Worm (Caenorhabditis elegans) whole organism, young adult: Measurements from ENCODE around the gene elks-1.
"Not testable (repeated sequence)": the region's sequence is repeated elsewhere in the genome, so short reads cannot be mapped to it uniquely, and the experiment has no call there.

ENCODE experiments used
- B0019.2 ChIP-seq: fragments of 200-800 bp; sonication (Bioruptor generic); conservative IDR thresholded peaks from 2 replicates; pipeline ENCODE4 v1.3.6; 2022; ENCODE audit warnings: missing genetic modification reagents, missing genetic modification characterization, missing compliant biosample characterization
- C06A6.2 ChIP-seq: fragments of 200-800 bp; sonication (Bioruptor generic); conservative IDR thresholded peaks from 2 replicates; pipeline ENCODE4 v1.3.6; 2022; ENCODE audit warnings: missing genetic modification characterization, missing compliant biosample characterization
- D2030.7 ChIP-seq: fragments of 200-800 bp; sonication (Bioruptor generic); IDR thresholded peaks from 2 replicates; pipeline ENCODE4 v1.3.6; 2022; ENCODE audit warnings: missing genetic modification reagents, missing genetic modification characterization, missing compliant biosample characterization
- F22D6.2 ChIP-seq: sonication (generic microtip); optimal IDR thresholded peaks from 2 replicates; lab custom pipeline; 2016; ENCODE audit warnings: mild to moderate bottlenecking, missing genetic modification characterization, missing compliant biosample characterization
- F33H1.4 ChIP-seq: fragments of 200-800 bp; sonication (Bioruptor generic); IDR thresholded peaks from 2 replicates; pipeline ENCODE4 v1.3.6; 2022; ENCODE audit warnings: missing genetic modification reagents, missing genetic modification characterization, missing compliant biosample characterization
- F37B4.10 ChIP-seq: fragments of 200-800 bp; sonication (Bioruptor generic); IDR thresholded peaks from 2 replicates; pipeline ENCODE4 v1.3.6; 2022; ENCODE audit warnings: missing genetic modification characterization, missing compliant biosample characterization
- K12H6.12 ChIP-seq: fragments of 200-800 bp; sonication (Bioruptor generic); optimal IDR thresholded peaks from 2 replicates; lab custom pipeline; 2018; ENCODE audit warnings: mild to moderate bottlenecking, missing genetic modification characterization, missing compliant biosample characterization
- Y53F4B.3 ChIP-seq: fragments of 200-800 bp; sonication (Bioruptor generic); IDR thresholded peaks from 2 replicates; pipeline ENCODE4 v1.3.6; 2022; ENCODE audit warnings: missing genetic modification reagents, missing genetic modification characterization, missing compliant biosample characterization
- Y56A3A.18 ChIP-seq: fragments of 200-800 bp; sonication (Bioruptor generic); IDR thresholded peaks from 2 replicates; pipeline ENCODE4 v1.3.6; 2022; ENCODE audit warnings: missing genetic modification reagents, missing genetic modification characterization, missing compliant biosample characterization
- Y67H2A.10 ChIP-seq: fragments of 200-800 bp; sonication (Bioruptor generic); conservative IDR thresholded peaks from 2 replicates; pipeline ENCODE4 v1.3.6; 2022; ENCODE audit warnings: missing genetic modification reagents, missing genetic modification characterization, missing compliant biosample characterization
- Y79H2A.3 ChIP-seq: fragments of 200-800 bp; sonication (Bioruptor generic); conservative IDR thresholded peaks from 2 replicates; pipeline ENCODE4 v1.3.6; 2022; ENCODE audit warnings: missing genetic modification reagents, missing genetic modification characterization, missing compliant biosample characterization
- ZK185.1 ChIP-seq: sonication (generic microtip); optimal IDR thresholded peaks from 2 replicates; lab custom pipeline; 2016; ENCODE audit warnings: mild to moderate bottlenecking, missing genetic modification characterization, missing compliant biosample characterization; ENCODE audit not compliant: poor library complexity, severe bottlenecking
- aptf-2 ChIP-seq: fragments of 200-800 bp; sonication (Bioruptor generic); conservative IDR thresholded peaks from 2 replicates; pipeline ENCODE4 v1.3.6; 2022; ENCODE audit warnings: missing genetic modification reagents, missing genetic modification characterization, missing compliant biosample characterization
- atf-7 ChIP-seq: sonication (generic microtip); optimal IDR thresholded peaks from 2 replicates; lab custom pipeline; 2017; ENCODE audit warnings: mild to moderate bottlenecking, missing genetic modification characterization, missing compliant biosample characterization
- athp-1 ChIP-seq: sonication (generic microtip); optimal IDR thresholded peaks from 2 replicates; lab custom pipeline; 2017; ENCODE audit warnings: mild to moderate bottlenecking, missing genetic modification characterization, missing compliant biosample characterization
- attf-3 ChIP-seq: fragments of 200-800 bp; sonication (Bioruptor generic); conservative IDR thresholded peaks from 2 replicates; pipeline ENCODE4 v1.3.6; 2022; ENCODE audit warnings: missing genetic modification reagents, missing genetic modification characterization, missing compliant biosample characterization
- attf-5 ChIP-seq: fragments of 200-800 bp; sonication (Bioruptor generic); optimal IDR thresholded peaks from 2 replicates; lab custom pipeline; 2018; ENCODE audit warnings: mild to moderate bottlenecking, missing genetic modification characterization, missing compliant biosample characterization
- bed-2 ChIP-seq: fragments of 200-800 bp; sonication (Bioruptor generic); IDR thresholded peaks from 2 replicates; pipeline ENCODE4 v1.3.6; 2022; ENCODE audit warnings: missing genetic modification reagents, missing genetic modification characterization, missing compliant biosample characterization
- cebp-1 ChIP-seq, 2 experiments: fragments of 200-800 bp in 1 of 2; sonication (Bioruptor generic) in 1 of 2; sonication (generic microtip) in 1 of 2; IDR thresholded peaks in 1 of 2; optimal IDR thresholded peaks in 1 of 2; 2 replicates each; pipeline versions ENCODE4 v1.3.6 to Lab custom; 2017 to 2022; ENCODE audit warnings: missing compliant biosample characterization in 2 of 2, missing genetic modification characterization in 2 of 2, mild to moderate bottlenecking in 1 of 2, missing genetic modification reagents in 1 of 2, moderate library complexity in 1 of 2
- ceh-91 ChIP-seq: fragments of 200-800 bp; sonication (Bioruptor generic); IDR thresholded peaks from 2 replicates; pipeline ENCODE4 v1.3.6; 2022; ENCODE audit warnings: missing genetic modification reagents, missing genetic modification characterization, missing compliant biosample characterization
- chd-7 ChIP-seq: sonication (generic microtip); optimal IDR thresholded peaks from 2 replicates; lab custom pipeline; 2016; ENCODE audit warnings: mild to moderate bottlenecking, missing genetic modification characterization, moderate library complexity, missing compliant biosample characterization
- dpl-1 ChIP-seq: fragments of 150-350 bp; optimal IDR thresholded peaks from 2 replicates; lab custom pipeline; 2014; ENCODE audit warnings: missing biosample characterization, missing genetic modification reagents, missing genetic modification characterization
- efl-1 ChIP-seq: fragments of 150-350 bp; optimal IDR thresholded peaks from 2 replicates; lab custom pipeline; 2014; ENCODE audit warnings: missing biosample characterization, missing genetic modification reagents, missing genetic modification characterization
- egl-44 ChIP-seq: fragments of 200-800 bp; sonication (Bioruptor generic); IDR thresholded peaks from 2 replicates; pipeline ENCODE4 v1.3.6; 2022; ENCODE audit warnings: missing genetic modification reagents, missing genetic modification characterization, missing compliant biosample characterization
- hmg-1.2 ChIP-seq: fragments of 200-800 bp; sonication (Bioruptor generic); IDR thresholded peaks from 2 replicates; pipeline ENCODE4 v1.3.6; 2022; ENCODE audit warnings: missing genetic modification reagents, missing genetic modification characterization, missing compliant biosample characterization
- hmg-20 ChIP-seq: fragments of 200-800 bp; sonication (Bioruptor generic); IDR thresholded peaks from 2 replicates; pipeline ENCODE4 v1.3.6; 2022; ENCODE audit warnings: missing genetic modification reagents, missing genetic modification characterization, missing compliant biosample characterization
- hsf-1 ChIP-seq: fragments of 200-800 bp; sonication (Bioruptor generic); IDR thresholded peaks from 2 replicates; pipeline ENCODE4 v1.3.6; 2022; ENCODE audit warnings: missing genetic modification reagents, missing genetic modification characterization, missing compliant biosample characterization
- lin-26 ChIP-seq: fragments of 200-800 bp; sonication (Bioruptor generic); IDR thresholded peaks from 2 replicates; pipeline ENCODE4 v1.3.6; 2022; ENCODE audit warnings: missing genetic modification reagents, missing genetic modification characterization, missing compliant biosample characterization
- lin-35 ChIP-seq, 3 experiments: fragments of 150-350 bp in 2 of 3; sonication (generic microtip) in 1 of 3; optimal IDR thresholded peaks; 2 replicates each; lab custom pipeline; 2014 to 2018; ENCODE audit warnings: missing biosample characterization in 3 of 3, missing genetic modification characterization in 3 of 3, missing genetic modification reagents in 3 of 3
- lin-54 ChIP-seq: fragments of 200-800 bp; sonication (Bioruptor generic); optimal IDR thresholded peaks from 2 replicates; lab custom pipeline; 2018; ENCODE audit warnings: mild to moderate bottlenecking, missing genetic modification characterization, missing compliant biosample characterization
- madf-10 ChIP-seq: sonication (generic microtip); optimal IDR thresholded peaks from 2 replicates; lab custom pipeline; 2016; ENCODE audit warnings: mild to moderate bottlenecking, missing genetic modification characterization, missing compliant biosample characterization
- madf-3 ChIP-seq: fragments of 200-800 bp; sonication (Bioruptor generic); IDR thresholded peaks from 2 replicates; pipeline ENCODE4 v1.3.6; 2022; ENCODE audit warnings: missing genetic modification reagents, missing genetic modification characterization, missing compliant biosample characterization
- madf-6 ChIP-seq: fragments of 200-800 bp; sonication (Bioruptor generic); IDR thresholded peaks from 2 replicates; pipeline ENCODE4 v1.3.6; 2022; ENCODE audit warnings: missing genetic modification reagents, missing genetic modification characterization, missing compliant biosample characterization
- mcd-1 ChIP-seq: fragments of 200-800 bp; sonication (Bioruptor generic); IDR thresholded peaks from 2 replicates; pipeline ENCODE4 v1.3.6; 2022; ENCODE audit warnings: missing genetic modification reagents, missing genetic modification characterization, missing compliant biosample characterization
- nhr-120 ChIP-seq: fragments of 200-800 bp; sonication (Bioruptor generic); IDR thresholded peaks from 2 replicates; pipeline ENCODE4 v1.3.6; 2022; ENCODE audit warnings: missing genetic modification characterization, missing compliant biosample characterization
- nhr-90 ChIP-seq: sonication (generic microtip); optimal IDR thresholded peaks from 2 replicates; lab custom pipeline; 2016; ENCODE audit warnings: missing genotype, mild to moderate bottlenecking, missing genetic modification characterization, missing compliant biosample characterization
- repo-1 ChIP-seq: sonication (generic microtip); optimal IDR thresholded peaks from 2 replicates; lab custom pipeline; 2017; ENCODE audit warnings: mild to moderate bottlenecking, missing genetic modification characterization, missing compliant biosample characterization
- sea-2 ChIP-seq: fragments of 200-800 bp; sonication (Bioruptor generic); IDR thresholded peaks from 2 replicates; pipeline ENCODE4 v1.3.6; 2022; ENCODE audit warnings: missing genetic modification characterization, missing compliant biosample characterization
- snpc-4 ChIP-seq, 5 experiments: fragments of 150-350 bp in 1 of 5; sonication (generic microtip) in 4 of 5; optimal IDR thresholded peaks; 2 replicates each; lab custom pipeline; 2014 to 2018; ENCODE audit warnings: missing genetic modification characterization in 5 of 5, missing biosample characterization in 3 of 5, antibody characterized with exemption in 2 of 5, mild to moderate bottlenecking in 2 of 5, missing compliant biosample characterization in 2 of 5, missing genotype in 2 of 5, moderate library complexity in 2 of 5, missing genetic modification reagents in 1 of 5
- tbp1 ChIP-seq: fragments of 200-800 bp; sonication (Bioruptor generic); optimal IDR thresholded peaks from 2 replicates; lab custom pipeline; 2018; ENCODE audit warnings: mild to moderate bottlenecking, missing genetic modification characterization, missing compliant biosample characterization
- tlf-1 ChIP-seq: fragments of 200-800 bp; sonication (Bioruptor generic); optimal IDR thresholded peaks from 2 replicates; lab custom pipeline; 2018; ENCODE audit warnings: mild to moderate bottlenecking, missing genetic modification characterization, missing compliant biosample characterization
- xnd-1 ChIP-seq: sonication (generic microtip); optimal IDR thresholded peaks from 2 replicates; lab custom pipeline; 2016; ENCODE audit warnings: missing genotype, missing genetic modification reagents, missing genetic modification characterization, missing compliant biosample characterization
- ztf-18 ChIP-seq: sonication (generic microtip); optimal IDR thresholded peaks from 2 replicates; lab custom pipeline; 2016; ENCODE audit warnings: missing genotype, mild to moderate bottlenecking, missing genetic modification characterization, missing compliant biosample characterization
- ztf-25 ChIP-seq: fragments of 200-800 bp; sonication (Bioruptor generic); IDR thresholded peaks from 2 replicates; pipeline ENCODE4 v1.3.6; 2022; ENCODE audit warnings: missing genetic modification reagents, missing genetic modification characterization, missing compliant biosample characterization
- ztf-26 ChIP-seq: sonication (generic microtip); optimal IDR thresholded peaks from 2 replicates; lab custom pipeline; 2017; ENCODE audit warnings: missing genetic modification characterization, missing compliant biosample characterization
- ztf-28 ChIP-seq: fragments of 200-800 bp; sonication (Bioruptor generic); IDR thresholded peaks from 2 replicates; pipeline ENCODE4 v1.3.6; 2022; ENCODE audit warnings: missing genetic modification reagents, missing genetic modification characterization, missing compliant biosample characterization

The elks-1 gene

DNA sequence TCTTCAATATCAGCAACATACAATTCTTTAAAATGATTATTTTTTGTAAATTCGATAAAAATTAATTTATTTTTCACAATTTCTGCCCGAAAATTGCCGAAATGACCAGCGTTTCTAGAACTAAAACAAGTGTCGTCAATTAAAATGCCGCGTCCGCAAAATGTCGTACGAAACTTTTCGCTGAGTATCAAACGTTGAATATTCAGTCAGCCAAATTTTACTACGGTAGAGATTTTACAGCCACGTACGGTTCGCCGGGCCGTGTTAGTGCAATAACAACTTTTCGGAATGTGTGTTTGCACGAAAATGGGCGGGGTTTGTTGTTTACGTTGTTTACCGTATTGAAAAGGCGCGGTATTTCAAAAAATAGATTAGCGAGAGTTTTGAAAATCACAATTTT lies 36.5 kb downstream of the elks-1 start (continued):
- TF ChIP-seq dpl-1 (GFP tag; lab: Kevin White, UChicago) (peak; percentile 12), hmg-1.2 (peak; percentile 100), lin-26 (peak; percentile 89), ztf-18 (tag; lab: Kevin White, UChicago) (peak; percentile 43), mcd-1 (peak; percentile 99), ceh-91 (GFP tag; lab: Robert Waterston, UW) (peak; percentile 98), lin-54 (peak; percentile 92), madf-10 (tag; lab: Kevin White, UChicago) (peak; percentile 35), Y53F4B.3 (GFP tag; lab: Robert Waterston, UW) (peak; percentile 72), efl-1 (GFP tag; lab: Kevin White, UChicago) (peak; percentile 31), F22D6.2 (peak; percentile 50), hmg-20 (peak; percentile 89), atf-7 (tag; lab: Kevin White, UChicago) (peak; percentile 62), sea-2 (GFP tag; lab: Robert Waterston, UW) (peak; percentile 89), tbp1 (GFP tag; lab: Kevin White, UChicago) (peak; percentile 59), nhr-90 (tag; lab: Kevin White, UChicago) (peak; percentile 6), F33H1.4 (GFP tag; lab: Robert Waterston, UW) (peak; percentile 96), F37B4.10 (GFP tag; lab: Robert Waterston, UW) (peak; percentile 96), egl-44 (GFP tag; lab: Robert Waterston, UW) (peak; percentile 97), ztf-26 (tag; lab: Kevin White, UChicago) (peak; percentile 82), snpc-4 (tag; optimal IDR thresholded peaks at IDR 0.05; lab: Kevin White, UChicago) (peak in 2 of 4 experiments; percentile 45 to 72), ztf-28 (GFP tag; lab: Robert Waterston, UW) (peak; percentile 97), athp-1 (tag; lab: Kevin White, UChicago) (peak; percentile 2), B0019.2 (peak; percentile 93), C06A6.2 (peak; percentile 96), chd-7 (tag; lab: Kevin White, UChicago) (peak; percentile 26), tlf-1 (peak; percentile 92), cebp-1 (GFP tag; IDR thresholded peaks at IDR 0.05; lab: Robert Waterston, UW) (peak; percentile 92), cebp-1 (tag; optimal IDR thresholded peaks at IDR 0.05; lab: Kevin White, UChicago) (peak; percentile 81), ZK185.1 (tag; lab: Kevin White, UChicago) (peak; percentile 39), D2030.7 (GFP tag; lab: Robert Waterston, UW) (peak; percentile 95), bed-2 (GFP tag; lab: Robert Waterston, UW) (peak; percentile 95), hsf-1 (peak; percentile 91), madf-3 (GFP tag; lab: Robert Waterston, UW) (peak; percentile 97), Y56A3A.18 (GFP tag; lab: Robert Waterston, UW) (peak; percentile 98), aptf-2 (GFP tag; lab: Robert Waterston, UW) (peak; percentile 58), madf-6 (GFP tag; lab: Robert Waterston, UW) (peak; percentile 98), nhr-120 (GFP tag; lab: Robert Waterston, UW) (peak; percentile 92), ztf-25 (GFP tag; lab: Robert Waterston, UW) (peak; percentile 84; the same call in 1 of the 2 replicates), attf-3 (GFP tag; lab: Robert Waterston, UW) (peak; percentile 87), Y79H2A.3 (peak; percentile 98), xnd-1 (tag; lab: Kevin White, UChicago) (peak; percentile 84), attf-5 (peak; percentile 78), Y67H2A.10 (peak; percentile 88), lin-35 (GFP tag; optimal IDR thresholded peaks at IDR 0.05; lab: Kevin White, UChicago) (peak in 1 of 3 experiments; percentile 68), repo-1 (tag; lab: Kevin White, UChicago) (peak; percentile 50), K12H6.12 (tag; lab: Kevin White, UChicago) (peak; percentile 51)
- not testable (repeated sequence) for TF ChIP-seq snpc-4 (GFP tag; optimal IDR thresholded peaks at IDR 0.05; lab: Kevin White, UChicago)
